Worm (Caenorhabditis elegans) whole organism, young adult: Measurements from ENCODE around the gene srab-24.

Experiments used
- F10E7.11 ChIP-seq: sonication (generic microtip); optimal IDR thresholded peaks from 2 replicates; lab custom pipeline; 2017; ENCODE audit warnings: mild to moderate bottlenecking, missing genetic modification characterization, moderate library complexity, missing compliant biosample characterization
- F37B4.10 ChIP-seq: fragments of 200-800 bp; sonication (Bioruptor generic); IDR thresholded peaks from 2 replicates; pipeline ENCODE4 v1.3.6; 2022; ENCODE audit warnings: missing genetic modification characterization, missing compliant biosample characterization
- atf-7 ChIP-seq: sonication (generic microtip); optimal IDR thresholded peaks from 2 replicates; lab custom pipeline; 2017; ENCODE audit warnings: mild to moderate bottlenecking, missing genetic modification characterization, missing compliant biosample characterization
- athp-1 ChIP-seq: sonication (generic microtip); optimal IDR thresholded peaks from 2 replicates; lab custom pipeline; 2017; ENCODE audit warnings: mild to moderate bottlenecking, missing genetic modification characterization, missing compliant biosample characterization
- attf-3 ChIP-seq: fragments of 200-800 bp; sonication (Bioruptor generic); conservative IDR thresholded peaks from 2 replicates; pipeline ENCODE4 v1.3.6; 2022; ENCODE audit warnings: missing genetic modification reagents, missing genetic modification characterization, missing compliant biosample characterization
- attf-6 ChIP-seq: fragments of 200-800 bp; sonication (Bioruptor generic); IDR thresholded peaks from 2 replicates; pipeline ENCODE4 v1.3.6; 2022; ENCODE audit warnings: missing genetic modification reagents, missing genetic modification characterization, missing compliant biosample characterization
- bed-1 ChIP-seq: fragments of 200-800 bp; sonication (Bioruptor generic); IDR thresholded peaks from 2 replicates; pipeline ENCODE4 v1.3.6; 2022; ENCODE audit warnings: missing genetic modification reagents, missing genetic modification characterization, missing compliant biosample characterization
- cebp-1 ChIP-seq, 2 experiments: fragments of 200-800 bp in 1 of 2; sonication (Bioruptor generic) in 1 of 2; sonication (generic microtip) in 1 of 2; IDR thresholded peaks in 1 of 2; optimal IDR thresholded peaks in 1 of 2; 2 replicates each; pipeline versions ENCODE4 v1.3.6 to Lab custom; 2017 to 2022; ENCODE audit warnings: missing compliant biosample characterization in 2 of 2, missing genetic modification characterization in 2 of 2, mild to moderate bottlenecking in 1 of 2, missing genetic modification reagents in 1 of 2, moderate library complexity in 1 of 2
- ceh-100 ChIP-seq: fragments of 200-800 bp; sonication (Bioruptor generic); IDR thresholded peaks from 2 replicates; pipeline ENCODE4 v1.3.6; 2022; ENCODE audit warnings: missing genetic modification reagents, missing genetic modification characterization, missing compliant biosample characterization
- dpff-1 ChIP-seq: sonication (generic microtip); optimal IDR thresholded peaks from 2 replicates; lab custom pipeline; 2017; ENCODE audit warnings: mild to moderate bottlenecking, missing genetic modification characterization, missing compliant biosample characterization
- efl-1 ChIP-seq: fragments of 150-350 bp; optimal IDR thresholded peaks from 2 replicates; lab custom pipeline; 2014; ENCODE audit warnings: missing biosample characterization, missing genetic modification reagents, missing genetic modification characterization
- ets-4 ChIP-seq: fragments of 200-800 bp; sonication (Bioruptor generic); optimal IDR thresholded peaks from 2 replicates; lab custom pipeline; 2018; ENCODE audit warnings: mild to moderate bottlenecking, missing genetic modification characterization, missing compliant biosample characterization
- hmg-1.2 ChIP-seq: fragments of 200-800 bp; sonication (Bioruptor generic); IDR thresholded peaks from 2 replicates; pipeline ENCODE4 v1.3.6; 2022; ENCODE audit warnings: missing genetic modification reagents, missing genetic modification characterization, missing compliant biosample characterization
- hmg-20 ChIP-seq: fragments of 200-800 bp; sonication (Bioruptor generic); IDR thresholded peaks from 2 replicates; pipeline ENCODE4 v1.3.6; 2022; ENCODE audit warnings: missing genetic modification reagents, missing genetic modification characterization, missing compliant biosample characterization
- let-526 ChIP-seq: fragments of 200-800 bp; sonication (Bioruptor generic); IDR thresholded peaks from 2 replicates; pipeline ENCODE4 v1.3.6; 2022; ENCODE audit warnings: missing genetic modification reagents, missing genetic modification characterization, missing compliant biosample characterization
- let-607 ChIP-seq, 2 experiments: fragments of 200-800 bp in 1 of 2; sonication (Bioruptor generic) in 1 of 2; sonication (generic microtip) in 1 of 2; optimal IDR thresholded peaks; 2 replicates each; lab custom pipeline; 2016 to 2018; ENCODE audit warnings: mild to moderate bottlenecking in 2 of 2, missing compliant biosample characterization in 2 of 2, missing genetic modification characterization in 2 of 2, moderate library complexity in 2 of 2, missing genotype in 1 of 2
- lin-54 ChIP-seq: fragments of 200-800 bp; sonication (Bioruptor generic); optimal IDR thresholded peaks from 2 replicates; lab custom pipeline; 2018; ENCODE audit warnings: mild to moderate bottlenecking, missing genetic modification characterization, missing compliant biosample characterization
- madf-3 ChIP-seq: fragments of 200-800 bp; sonication (Bioruptor generic); IDR thresholded peaks from 2 replicates; pipeline ENCODE4 v1.3.6; 2022; ENCODE audit warnings: missing genetic modification reagents, missing genetic modification characterization, missing compliant biosample characterization
- madf-6 ChIP-seq: fragments of 200-800 bp; sonication (Bioruptor generic); IDR thresholded peaks from 2 replicates; pipeline ENCODE4 v1.3.6; 2022; ENCODE audit warnings: missing genetic modification reagents, missing genetic modification characterization, missing compliant biosample characterization
- nfya-2 ChIP-seq: fragments of 200-800 bp; sonication (Bioruptor generic); IDR thresholded peaks from 2 replicates; pipeline ENCODE4 v1.3.6; 2022; ENCODE audit warnings: missing genetic modification reagents, missing genetic modification characterization, missing compliant biosample characterization
- nfyb-1 ChIP-seq: fragments of 200-800 bp; sonication (Bioruptor generic); IDR thresholded peaks from 2 replicates; pipeline ENCODE4 v1.3.6; 2022; ENCODE audit warnings: missing genetic modification reagents, missing genetic modification characterization, missing compliant biosample characterization
- nhr-179 ChIP-seq: sonication (generic microtip); optimal IDR thresholded peaks from 2 replicates; lab custom pipeline; 2016; ENCODE audit warnings: mild to moderate bottlenecking, missing genetic modification characterization, missing compliant biosample characterization
- rcor-1 ChIP-seq: fragments of 200-800 bp; sonication (Bioruptor generic); IDR thresholded peaks from 2 replicates; pipeline ENCODE4 v1.3.6; 2022; ENCODE audit warnings: missing genetic modification reagents, missing genetic modification characterization, missing compliant biosample characterization
- rpc-1 ChIP-seq, 2 experiments: fragments of 150-350 bp in 1 of 2; sonication (generic microtip) in 1 of 2; optimal IDR thresholded peaks; 2 replicates each; lab custom pipeline; 2014 to 2018; ENCODE audit warnings: missing biosample characterization in 1 of 2, missing genetic modification characterization in 1 of 2, missing genetic modification reagents in 1 of 2, missing genotype in 1 of 2
- snpc-1.1 ChIP-seq: sonication (generic microtip); optimal IDR thresholded peaks from 2 replicates; lab custom pipeline; 2017; ENCODE audit warnings: missing genetic modification characterization, mild to moderate bottlenecking, missing compliant biosample characterization, antibody characterized with exemption, moderate library complexity, missing genotype, missing genetic modification reagents; ENCODE audit not compliant: insufficient read depth
- snpc-1.3 ChIP-seq: sonication (generic microtip); optimal IDR thresholded peaks from 2 replicates; lab custom pipeline; 2017; ENCODE audit warnings: missing genetic modification characterization, mild to moderate bottlenecking, missing compliant biosample characterization, antibody characterized with exemption, moderate library complexity, missing genotype, missing genetic modification reagents; ENCODE audit not compliant: insufficient read depth
- snpc-4 ChIP-seq, 5 experiments: fragments of 150-350 bp in 1 of 5; sonication (generic microtip) in 4 of 5; optimal IDR thresholded peaks; 2 replicates each; lab custom pipeline; 2014 to 2018; ENCODE audit warnings: missing genetic modification characterization in 5 of 5, missing biosample characterization in 3 of 5, antibody characterized with exemption in 2 of 5, mild to moderate bottlenecking in 2 of 5, missing compliant biosample characterization in 2 of 5, missing genotype in 2 of 5, moderate library complexity in 2 of 5, missing genetic modification reagents in 1 of 5
- zfh-2 ChIP-seq: fragments of 200-800 bp; sonication (Bioruptor generic); conservative IDR thresholded peaks from 2 replicates; pipeline ENCODE4 v1.3.6; 2022; ENCODE audit warnings: missing genetic modification reagents, missing genetic modification characterization, missing compliant biosample characterization
- zim-3 ChIP-seq: sonication (generic microtip); optimal IDR thresholded peaks from 2 replicates; lab custom pipeline; 2017; ENCODE audit warnings: mild to moderate bottlenecking, missing genetic modification characterization, moderate library complexity, missing compliant biosample characterization

Gene srab-24

DNA sequence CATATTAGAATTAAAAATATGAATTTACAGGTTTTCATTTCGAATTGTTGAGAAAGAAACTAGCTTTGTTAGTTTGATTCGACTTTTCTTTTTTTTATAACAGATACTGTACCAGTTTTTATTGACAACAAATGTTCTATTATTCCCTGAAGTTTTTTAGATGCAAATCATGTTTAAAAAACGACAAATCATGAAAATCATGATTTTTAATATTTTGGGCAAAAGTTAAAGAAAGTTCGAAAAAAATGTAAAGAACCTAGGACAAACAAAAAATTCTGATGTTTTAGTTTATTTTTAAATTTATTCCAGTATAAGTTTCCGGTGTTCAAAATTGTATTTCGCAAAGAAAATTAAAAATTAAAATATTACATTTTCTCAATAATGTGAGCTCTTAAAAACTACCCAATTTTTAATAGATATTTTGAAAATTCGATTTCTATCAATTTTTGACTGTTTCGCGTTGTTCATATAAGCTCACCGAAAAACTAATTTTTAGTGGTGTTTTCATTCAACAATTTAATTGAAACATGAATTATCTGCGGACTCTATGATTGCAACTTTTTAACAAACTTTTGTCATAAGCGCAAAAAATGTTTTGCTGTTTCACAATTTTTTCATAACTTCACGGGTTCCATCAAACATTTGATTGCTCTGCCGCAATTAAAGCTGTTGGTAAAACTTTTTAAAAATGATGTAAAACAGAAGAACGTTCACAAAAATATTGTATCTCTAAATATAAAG lies 8.5 kb downstream of the srab-24 start, which contains the start of gene Y64G10A.10:
Y64G10A.10 (minus strand) TSS at position 51 of the 741 bp plus-strand sequence.
- TF ChIP-seq let-607 (tag; optimal IDR thresholded peaks at IDR 0.05; lab: Kevin White, UChicago) (no peak), rpc-1 (optimal IDR thresholded peaks at IDR 0.05; lab: Kevin White, UChicago) (no peak), rpc-1 (tag; optimal IDR thresholded peaks at IDR 0.05; lab: Kevin White, UChicago) (no peak), let-526 (GFP tag; lab: Robert Waterston, UW) (no peak), snpc-4 (GFP tag; optimal IDR thresholded peaks at IDR 0.05; lab: Kevin White, UChicago) (no peak), snpc-4 (tag; optimal IDR thresholded peaks at IDR 0.05; lab: Kevin White, UChicago) (peak in 2 of 4 experiments; percentile 19 to 45), attf-6 (GFP tag; lab: Robert Waterston, UW) (peak; percentile 56), F10E7.11 (tag; lab: Kevin White, UChicago) (no peak), athp-1 (tag; lab: Kevin White, UChicago) (no peak), cebp-1 (GFP tag; IDR thresholded peaks at IDR 0.05; lab: Robert Waterston, UW) (no peak), cebp-1 (tag; optimal IDR thresholded peaks at IDR 0.05; lab: Kevin White, UChicago) (no peak), atf-7 (tag; lab: Kevin White, UChicago) (no peak), zfh-2 (GFP tag; lab: Robert Waterston, UW) (no peak)
- TF ChIP-seq, all 124 proteins: peak for 2

- peak; percentile 49 for TF ChIP-seq hmg-1.2
- peak; percentile 8 for TF ChIP-seq snpc-4 (GFP tag; optimal IDR thresholded peaks at IDR 0.05; lab: Kevin White, UChicago)
- peak; percentile 62 to 96 (median 71) for TF ChIP-seq snpc-4 (tag; optimal IDR thresholded peaks at IDR 0.05; lab: Kevin White, UChicago)
- TF ChIP-seq attf-6 (GFP tag; lab: Robert Waterston, UW) = peak; percentile 85
- TF ChIP-seq snpc-1.1 (tag; lab: Kevin White, UChicago) = peak; percentile 77
These were observed 9.8 kb downstream of the srab-24 start for ce11 chrIV:14240173-14240572.

DNA sequence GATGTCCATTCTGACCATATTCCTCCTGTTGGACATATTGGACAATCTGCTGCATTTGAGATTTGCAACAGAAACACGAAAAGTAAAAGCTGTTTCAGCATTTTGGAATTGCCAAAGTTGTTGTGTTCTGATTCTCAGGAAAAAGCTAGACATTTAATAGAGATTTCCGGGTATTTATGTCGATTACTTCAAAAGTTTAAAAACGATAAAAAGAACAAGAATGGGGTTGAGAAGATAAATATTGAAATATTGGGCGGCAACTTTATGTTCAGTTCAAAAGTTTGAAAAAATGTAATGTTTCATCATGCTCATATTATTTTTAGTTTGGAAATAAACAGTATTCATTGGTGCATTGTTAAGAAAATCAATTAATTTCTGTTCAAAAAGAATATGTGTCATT lies 11.0 kb downstream of the srab-24 start, which contains the start of gene Y64G10A.1:
Y64G10A.1 (minus strand) TSS at position 101 of the 400 bp plus-strand sequence.
- TF ChIP-seq rcor-1 (GFP tag; lab: Robert Waterston, UW) = no peak
- TF ChIP-seq hmg-20 (GFP tag; lab: Robert Waterston, UW) = no peak
- TF ChIP-seq madf-3 (GFP tag; lab: Robert Waterston, UW) = no peak
- TF ChIP-seq lin-54 (GFP tag; lab: Kevin White, UChicago) = no peak
- TF ChIP-seq snpc-4 (GFP tag; optimal IDR thresholded peaks at IDR 0.05; lab: Kevin White, UChicago) = no peak
- TF ChIP-seq snpc-4 (tag; optimal IDR thresholded peaks at IDR 0.05; lab: Kevin White, UChicago) = no peak
- TF ChIP-seq ets-4 (GFP tag; lab: Kevin White, UChicago) = no peak
- no peak for TF ChIP-seq madf-6 (GFP tag; lab: Robert Waterston, UW)
- TF ChIP-seq nfya-2 = no peak
- no peak for TF ChIP-seq bed-1 (GFP tag; lab: Robert Waterston, UW)
- no peak for TF ChIP-seq efl-1 (GFP tag; lab: Kevin White, UChicago)
- TF ChIP-seq dpff-1 (tag; lab: Kevin White, UChicago) = no peak
- no peak for TF ChIP-seq attf-3 (GFP tag; lab: Robert Waterston, UW)
- no peak for TF ChIP-seq snpc-1.3 (tag; lab: Kevin White, UChicago)
- no peak for TF ChIP-seq F37B4.10 (GFP tag; lab: Robert Waterston, UW)

ce11 chrIV:14230799-14231198 lies 19.2 kb downstream of the srab-24 start, which contains the start of gene F02H6.6:
F02H6.6 (minus strand) TSS chrIV:14230899.
- TF ChIP-seq nhr-179 (no peak), zim-3 (tag; lab: Kevin White, UChicago) (no peak), ceh-100 (no peak), atf-7 (tag; lab: Kevin White, UChicago) (no peak), bed-1 (GFP tag; lab: Robert Waterston, UW) (no peak), nfyb-1 (GFP tag; lab: Robert Waterston, UW) (no peak)
